Worm (Caenorhabditis elegans): ENCODE data around the gene pbo-4.

The pbo-4 gene

ce11 chrX:10965508-10965907 lies 11.6 kb downstream of the pbo-4 start:
- TF ChIP-seq fos-1 (tag; optimal IDR thresholded peaks at IDR 0.05) (no peak), crh-2 (tag; optimal IDR thresholded peaks at IDR 0.05) (no peak), R02D3.7 (tag; optimal IDR thresholded peaks at IDR 0.05) (no peak), lin-13 (GFP tag; optimal IDR thresholded peaks at IDR 0.05) (no peak), nhr-25 (tag; optimal IDR thresholded peaks at IDR 0.05) (no peak), ztf-1 (GFP tag; conservative IDR thresholded peaks at IDR 0.05) (no peak), nhr-21 (tag; optimal IDR thresholded peaks at IDR 0.05) (no peak), gmeb-1 (tag; optimal IDR thresholded peaks at IDR 0.05) (no peak), zag-1 (tag; optimal IDR thresholded peaks at IDR 0.05) (no peak)

DNA sequence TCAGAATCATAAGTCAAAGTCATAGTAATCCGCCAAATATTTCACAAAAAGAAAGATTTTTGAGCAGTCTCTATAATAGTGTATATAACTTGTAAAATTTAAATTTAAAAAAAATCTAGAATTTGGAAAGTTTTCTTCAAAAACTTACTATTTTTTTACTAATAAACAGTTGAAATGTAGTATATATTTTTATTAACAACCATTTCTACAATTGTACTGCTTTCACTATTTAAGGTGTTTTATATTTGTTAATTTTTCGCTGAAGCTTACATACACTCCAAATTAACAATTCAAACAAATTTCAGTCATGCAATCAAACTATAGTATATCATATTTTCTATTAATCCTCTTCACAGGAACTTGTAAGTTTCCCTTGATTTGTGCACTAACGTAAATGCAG lies 12.3 kb downstream of the pbo-4 start, which contains the start of gene lge-1:
TSS of gene lge-1 (plus strand) at position 301 of the 400 bp plus-strand sequence.
- TF ChIP-seq lin-39 (tag; optimal IDR thresholded peaks at IDR 0.05) (no peak), elt-1 (tag; optimal IDR thresholded peaks at IDR 0.05) (no peak), snpc-4 (tag; optimal IDR thresholded peaks at IDR 0.05) (no peak), C34F6.9 (tag; optimal IDR thresholded peaks at IDR 0.05) (no peak), lsy-2 (tag; optimal IDR thresholded peaks at IDR 0.05) (no peak), ztf-1 (GFP tag; conservative IDR thresholded peaks at IDR 0.05) (no peak), ceh-16 (tag; optimal IDR thresholded peaks at IDR 0.05) (no peak), elt-3 (tag; optimal IDR thresholded peaks at IDR 0.05) (no peak), unc-55 (GFP tag; optimal IDR thresholded peaks at IDR 0.05) (no peak), unc-39 (tag; optimal IDR thresholded peaks at IDR 0.05) (no peak), ztf-4 (tag; optimal IDR thresholded peaks at IDR 0.05) (no peak), nhr-237 (tag; optimal IDR thresholded peaks at IDR 0.05) (no peak), mbf-1 (tag; optimal IDR thresholded peaks at IDR 0.05) (no peak), ama-1 (optimal IDR thresholded peaks at IDR 0.05) (no peak), nhr-12 (tag; optimal IDR thresholded peaks at IDR 0.05) (no peak)

- TF ChIP-seq nhr-11 (tag; optimal IDR thresholded peaks at IDR 0.05): no peak
- TF ChIP-seq elt-1 (tag; optimal IDR thresholded peaks at IDR 0.05): no peak
- no peak for TF ChIP-seq gmeb-1 (tag; optimal IDR thresholded peaks at IDR 0.05)
- TF ChIP-seq lin-11 (tag; optimal IDR thresholded peaks at IDR 0.05): no peak
- TF ChIP-seq nhr-77 (tag; optimal IDR thresholded peaks at IDR 0.05): no peak
- no peak for TF ChIP-seq sem-4 (tag; optimal IDR thresholded peaks at IDR 0.05)
- TF ChIP-seq ceh-82 (tag; optimal IDR thresholded peaks at IDR 0.05): no peak
- no peak for TF ChIP-seq unc-39 (tag; optimal IDR thresholded peaks at IDR 0.05)
- TF ChIP-seq nhr-6 (tag; optimal IDR thresholded peaks at IDR 0.05): no peak
- no peak for TF ChIP-seq egl-27 (tag; optimal IDR thresholded peaks at IDR 0.05)
- TF ChIP-seq peb-1 (tag; optimal IDR thresholded peaks at IDR 0.05): no peak
- TF ChIP-seq elt-3 (tag; optimal IDR thresholded peaks at IDR 0.05): no peak
- no peak for TF ChIP-seq dmd-4 (tag; optimal IDR thresholded peaks at IDR 0.05)
- TF ChIP-seq nhr-237 (tag; optimal IDR thresholded peaks at IDR 0.05): no peak
- TF ChIP-seq Y55F3AM.14 (GFP tag; optimal IDR thresholded peaks at IDR 0.05): no peak
- TF ChIP-seq unc-62 (GFP tag; optimal IDR thresholded peaks at IDR 0.05): no peak
- TF ChIP-seq lsy-2 (tag; optimal IDR thresholded peaks at IDR 0.05): no peak
Observed at ce11 chrX:10967698-10968097, 13.8 kb downstream of the pbo-4 start, which contains the start of gene K09C8.9. K09C8.9 (minus strand) TSS chrX:10967798.

- TF ChIP-seq R02D3.7 (tag; optimal IDR thresholded peaks at IDR 0.05) (no peak), nhr-6 (tag; optimal IDR thresholded peaks at IDR 0.05) (no peak), lin-13 (GFP tag; optimal IDR thresholded peaks at IDR 0.05) (no peak), Y55F3AM.14 (GFP tag; optimal IDR thresholded peaks at IDR 0.05) (no peak), ztf-4 (tag; optimal IDR thresholded peaks at IDR 0.05) (no peak), nhr-129 (tag; optimal IDR thresholded peaks at IDR 0.05) (no peak), nhr-23 (tag; optimal IDR thresholded peaks at IDR 0.05) (no peak), fos-1 (tag; optimal IDR thresholded peaks at IDR 0.05) (no peak), ceh-82 (tag; optimal IDR thresholded peaks at IDR 0.05) (no peak), mab-5 (tag; optimal IDR thresholded peaks at IDR 0.05) (no peak), elt-1 (tag; optimal IDR thresholded peaks at IDR 0.05) (no peak)
Observed at ce11 chrX:10970629-10971028, 16.7 kb downstream of the pbo-4 start, which contains the start of gene K09C8.8. K09C8.8 (plus strand) TSS chrX:10970929.

DNA sequence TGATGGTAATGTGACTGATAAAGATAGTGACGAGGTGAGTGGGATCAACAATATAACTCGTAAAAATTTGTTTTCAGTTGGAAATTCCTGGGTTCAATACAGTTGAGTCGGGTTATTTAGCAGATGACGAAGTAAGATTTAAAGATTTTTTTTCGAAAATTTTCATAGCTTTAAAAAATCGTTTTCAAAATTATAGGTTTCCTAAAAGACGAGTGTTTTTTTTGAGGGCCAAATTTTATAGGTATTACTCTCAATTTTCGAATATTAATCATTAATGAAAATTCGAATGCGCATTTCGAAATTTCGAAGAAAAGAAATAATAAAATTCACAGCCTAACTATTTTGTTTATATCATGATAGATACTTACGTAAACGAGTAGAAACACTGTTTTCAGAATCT lies 17.2 kb downstream of the pbo-4 start:
- TF ChIP-seq sem-4 (tag; optimal IDR thresholded peaks at IDR 0.05) (no peak), C34F6.9 (tag; optimal IDR thresholded peaks at IDR 0.05) (no peak), nhr-25 (tag; optimal IDR thresholded peaks at IDR 0.05) (no peak), nhr-11 (tag; optimal IDR thresholded peaks at IDR 0.05) (no peak), nhr-77 (tag; optimal IDR thresholded peaks at IDR 0.05) (no peak), nhr-129 (tag; optimal IDR thresholded peaks at IDR 0.05) (no peak), peb-1 (tag; optimal IDR thresholded peaks at IDR 0.05) (no peak), lin-11 (tag; optimal IDR thresholded peaks at IDR 0.05) (no peak), nhr-23 (tag; optimal IDR thresholded peaks at IDR 0.05) (no peak), dmd-4 (tag; optimal IDR thresholded peaks at IDR 0.05) (no peak), ztf-1 (GFP tag; conservative IDR thresholded peaks at IDR 0.05) (no peak), nhr-6 (tag; optimal IDR thresholded peaks at IDR 0.05) (no peak), unc-62 (GFP tag; optimal IDR thresholded peaks at IDR 0.05) (no peak), nhr-21 (tag; optimal IDR thresholded peaks at IDR 0.05) (no peak), gmeb-1 (tag; optimal IDR thresholded peaks at IDR 0.05) (no peak), nhr-10 (tag; optimal IDR thresholded peaks at IDR 0.05) (no peak)
